Worm (Caenorhabditis elegans): ENCODE measurements around the gene ZK470.2.

ZK470.2 gene

DNA sequence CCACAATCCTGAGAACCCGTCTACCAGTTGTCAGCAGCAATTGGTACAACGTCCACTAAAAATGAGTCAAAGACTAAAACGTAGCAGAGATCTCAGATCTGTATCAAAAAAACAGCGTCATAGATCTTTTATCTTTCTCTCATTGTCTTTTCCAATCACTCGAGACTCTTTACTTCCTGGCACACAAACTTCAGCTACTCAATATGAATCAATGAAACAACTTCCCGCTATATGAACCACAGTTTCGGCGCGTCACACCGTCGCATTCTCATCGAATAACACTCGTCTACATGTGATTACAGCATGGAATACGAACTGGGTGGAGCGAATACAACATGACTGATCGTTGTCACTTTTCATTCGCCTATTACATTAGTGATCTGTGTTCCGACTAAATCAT is 2.7 kb upstream of the ZK470.2 start:
- TF ChIP-seq lin-40 (tag; optimal IDR thresholded peaks at IDR 0.05) (peak; percentile 65), die-1 (tag; optimal IDR thresholded peaks at IDR 0.05) (peak; percentile 50), rec-8 (tag; optimal IDR thresholded peaks at IDR 0.05) (no peak), F22D6.2 (tag; optimal IDR thresholded peaks at IDR 0.05) (peak; percentile 45), somi-1 (GFP tag; optimal IDR thresholded peaks at IDR 0.05) (peak; percentile 73), ztf-26 (tag; optimal IDR thresholded peaks at IDR 0.05) (peak; percentile 71), C06A6.2 (GFP tag; conservative IDR thresholded peaks at IDR 0.05) (0 out of 2 replicates have a peak, but pooled peaks have one; percentile 35), chd-7 (tag; optimal IDR thresholded peaks at IDR 0.05) (peak; percentile 36), ZK185.1 (tag; optimal IDR thresholded peaks at IDR 0.05; ENCODE audit: poor library complexity, severe bottlenecking) (no peak), nhr-80 (tag; optimal IDR thresholded peaks at IDR 0.05) (peak; percentile 2), Y95B8A.8 (GFP tag; IDR thresholded peaks at IDR 0.05) (no peak)

DNA sequence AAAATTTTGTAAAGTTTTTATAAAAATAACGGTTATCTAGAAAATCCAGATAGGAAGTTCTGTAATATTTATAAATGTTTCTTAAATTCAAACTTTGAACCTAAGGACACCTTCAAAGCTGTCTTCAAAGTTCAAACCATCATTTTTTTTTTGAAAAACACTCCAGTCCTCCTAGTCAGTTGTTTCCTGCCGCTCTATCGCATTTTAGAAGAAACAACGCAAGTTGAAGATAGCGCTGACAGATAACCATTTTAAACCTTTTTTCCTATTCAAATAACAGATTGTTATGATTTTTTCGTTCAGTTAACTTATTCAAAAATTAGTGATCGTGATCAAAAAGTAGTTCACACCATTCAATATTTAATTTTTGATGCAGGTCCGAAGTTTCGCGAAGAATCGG is 1.6 kb upstream of the ZK470.2 start:
- TF ChIP-seq nhr-80 (tag; optimal IDR thresholded peaks at IDR 0.05) (peak; percentile 10), ceh-79 (tag; optimal IDR thresholded peaks at IDR 0.05) (no peak)

ce11 chrX:4136547-4137311 is 1.8 kb downstream of the ZK470.2 start:
- no peak for TF ChIP-seq D2030.7 (GFP tag; IDR thresholded peaks at IDR 0.05)
- TF ChIP-seq nfyb-1 (GFP tag; IDR thresholded peaks at IDR 0.05) = peak; percentile 32; the same call in 1 of the 2 replicates

DNA sequence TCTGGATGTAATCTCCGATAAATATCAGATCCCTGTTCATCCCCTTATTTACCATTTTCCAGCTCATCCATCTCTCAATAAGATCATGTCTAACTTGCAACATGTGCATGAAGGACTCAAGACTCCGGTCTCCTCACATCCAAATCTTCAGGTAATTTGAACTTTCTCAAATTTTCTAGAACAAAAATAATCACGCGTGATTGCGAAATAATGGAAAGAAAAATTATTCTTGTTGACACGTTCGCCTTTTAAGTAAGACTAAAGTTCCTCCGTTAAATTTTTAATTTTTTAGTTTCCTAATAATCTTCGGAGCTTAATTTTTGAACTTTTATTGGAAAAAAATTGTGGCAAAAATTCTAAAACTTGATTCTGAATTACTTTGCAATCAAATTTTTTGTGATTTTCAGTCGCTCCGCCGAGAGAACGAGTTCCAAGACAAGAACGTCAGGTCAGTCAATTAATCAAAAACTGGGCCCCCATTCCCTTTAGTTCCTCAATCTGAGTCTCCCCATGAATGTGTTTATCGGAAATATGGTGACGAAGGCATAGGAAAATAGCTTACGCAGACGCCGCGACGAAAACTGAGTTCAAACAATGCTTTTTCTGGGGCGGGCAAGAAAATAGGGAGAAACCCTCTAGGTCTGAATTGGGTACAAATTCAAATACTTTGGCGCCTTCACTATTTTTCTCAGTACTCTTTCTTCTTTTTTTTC is 2.7 kb downstream of the ZK470.2 start:
- TF ChIP-seq K12H6.12 (tag; optimal IDR thresholded peaks at IDR 0.05) (peak; percentile 69), him-1 (tag; optimal IDR thresholded peaks at IDR 0.05) (no peak), hsf-1 (GFP tag; IDR thresholded peaks at IDR 0.05) (peak; percentile 43; the same call in 1 of the 2 replicates), athp-1 (tag; optimal IDR thresholded peaks at IDR 0.05) (no peak), lin-26 (GFP tag; IDR thresholded peaks at IDR 0.05) (peak; percentile 58; the same call in 1 of the 2 replicates), unc-62 (GFP tag; optimal IDR thresholded peaks at IDR 0.05) (no peak), zim-3 (tag; optimal IDR thresholded peaks at IDR 0.05) (no peak), bed-1 (GFP tag; IDR thresholded peaks at IDR 0.05) (no peak), bed-2 (GFP tag; IDR thresholded peaks at IDR 0.05) (no peak), madf-3 (GFP tag; IDR thresholded peaks at IDR 0.05) (no peak), snpc-1.1 (tag; optimal IDR thresholded peaks at IDR 0.05; ENCODE audit: insufficient read depth) (no peak), ceh-79 (tag; optimal IDR thresholded peaks at IDR 0.05) (no peak), rpc-1 (optimal IDR thresholded peaks at IDR 0.05) (no peak), rpc-1 (tag; optimal IDR thresholded peaks at IDR 0.05) (no peak), hmg-20 (GFP tag; IDR thresholded peaks at IDR 0.05) (no peak), tlf-1 (GFP tag; optimal IDR thresholded peaks at IDR 0.05) (no peak), attf-6 (GFP tag; IDR thresholded peaks at IDR 0.05) (no peak), ama-1 (optimal IDR thresholded peaks at IDR 0.05) (no peak), ama-1 (GFP tag; optimal IDR thresholded peaks at IDR 0.05) (no peak), ceh-100 (GFP tag; IDR thresholded peaks at IDR 0.05) (no peak), ceh-58 (GFP tag; IDR thresholded peaks at IDR 0.05) (no peak), C06A6.2 (GFP tag; conservative IDR thresholded peaks at IDR 0.05) (peak; percentile 16; the same call in 1 of the 2 replicates), nhr-27 (tag; optimal IDR thresholded peaks at IDR 0.05) (no peak), B0019.2 (GFP tag; conservative IDR thresholded peaks at IDR 0.05) (no peak), attf-5 (GFP tag; optimal IDR thresholded peaks at IDR 0.05) (no peak), hrde-1 (tag; optimal IDR thresholded peaks at IDR 0.05; ENCODE audit: borderline replicate concordance) (no peak), Y79H2A.3 (GFP tag; conservative IDR thresholded peaks at IDR 0.05) (no peak), nfyb-1 (GFP tag; IDR thresholded peaks at IDR 0.05) (peak; percentile 22; the same call in 1 of the 2 replicates), lin-54 (GFP tag; optimal IDR thresholded peaks at IDR 0.05) (peak; percentile 13), F52B5.7 (tag; optimal IDR thresholded peaks at IDR 0.05) (no peak), nhr-80 (tag; optimal IDR thresholded peaks at IDR 0.05) (peak; percentile 18)

All from whole organism, young adult.